Fruit fly (Drosophila melanogaster) whole organism, embryonic: ENCODE measurements around the gene Rab8.

ENCODE experiments used
- Bdp1 ChIP-seq: fragments of 200-800 bp; sonication (Bioruptor generic); optimal IDR thresholded peaks from 3 replicates; lab custom pipeline; 2016; ENCODE audit warnings: missing biosample characterization, missing genetic modification characterization
- C15 ChIP-seq: fragments of 200-800 bp; sonication (Bioruptor generic); IDR thresholded peaks from 3 replicates; pipeline ENCODE4 v1.3.6; 2022; ENCODE audit warnings: missing biosample characterization, missing genetic modification characterization
- CG10147 ChIP-seq: fragments of 200-800 bp; sonication (Bioruptor generic); optimal IDR thresholded peaks from 2 replicates; lab custom pipeline; 2019; ENCODE audit warnings: missing biosample characterization, mild to moderate bottlenecking, missing genetic modification characterization, moderate library complexity
- CG10366 ChIP-seq: fragments of 200-800 bp; sonication (Bioruptor generic); IDR thresholded peaks from 2 replicates; pipeline ENCODE4 v1.3.6; 2022; ENCODE audit warnings: missing biosample characterization, missing genetic modification characterization
- CG10431 ChIP-seq: fragments of 200-800 bp; sonication (Bioruptor generic); optimal IDR thresholded peaks from 3 replicates; lab custom pipeline; 2018; ENCODE audit warnings: missing biosample characterization, mild to moderate bottlenecking, missing genetic modification characterization
- CG10543 ChIP-seq: fragments of 200-800 bp; sonication (Bioruptor generic); optimal IDR thresholded peaks from 3 replicates; lab custom pipeline; 2017; ENCODE audit warnings: missing biosample characterization, mild to moderate bottlenecking, missing genetic modification characterization, moderate library complexity
- CG11695 ChIP-seq: fragments of 200-800 bp; sonication (Bioruptor generic); IDR thresholded peaks from 3 replicates; pipeline ENCODE4 v1.3.6; 2022; ENCODE audit warnings: missing biosample characterization, missing genetic modification characterization
- CG12769 ChIP-seq: fragments of 200-800 bp; sonication (Bioruptor generic); optimal IDR thresholded peaks from 2 replicates; lab custom pipeline; 2019; ENCODE audit warnings: missing biosample characterization, mild to moderate bottlenecking, missing genetic modification characterization, moderate library complexity
- CG13775 ChIP-seq: fragments of 200-800 bp; sonication (Bioruptor generic); optimal IDR thresholded peaks from 3 replicates; lab custom pipeline; 2017; ENCODE audit warnings: missing biosample characterization, mild to moderate bottlenecking, missing genetic modification characterization
- CG1529 ChIP-seq: fragments of 200-800 bp; sonication (Bioruptor generic); optimal IDR thresholded peaks from 3 replicates; lab custom pipeline; 2018; ENCODE audit warnings: missing biosample characterization, missing genetic modification characterization
- CG16779 ChIP-seq: fragments of 200-800 bp; sonication (Bioruptor generic); IDR thresholded peaks from 2 replicates; pipeline ENCODE4 v1.3.6; 2022; ENCODE audit warnings: missing biosample characterization, missing genetic modification characterization
- CG1832 ChIP-seq: fragments of 200-800 bp; sonication (Bioruptor generic); optimal IDR thresholded peaks from 2 replicates; lab custom pipeline; 2017; ENCODE audit warnings: missing biosample characterization, mild to moderate bottlenecking, missing genetic modification characterization, inconsistent platforms
- CG2202 ChIP-seq: fragments of 200-800 bp; sonication (Bioruptor generic); optimal IDR thresholded peaks from 2 replicates; lab custom pipeline; 2018; ENCODE audit warnings: missing biosample characterization, mild to moderate bottlenecking, missing genetic modification characterization
- CG3065 ChIP-seq: fragments of 200-800 bp; sonication (Bioruptor generic); optimal IDR thresholded peaks from 2 replicates; lab custom pipeline; 2016; ENCODE audit warnings: missing biosample characterization, missing genetic modification characterization
- CG31365 ChIP-seq: fragments of 200-800 bp; sonication (Bioruptor generic); optimal IDR thresholded peaks from 2 replicates; lab custom pipeline; 2018; ENCODE audit warnings: missing biosample characterization, mild to moderate bottlenecking, missing genetic modification characterization
- CG4707 ChIP-seq: fragments of 200-800 bp; sonication (Bioruptor generic); optimal IDR thresholded peaks from 2 replicates; lab custom pipeline; 2018; ENCODE audit warnings: missing biosample characterization, mild to moderate bottlenecking, missing genetic modification characterization, moderate library complexity
- CG4854 ChIP-seq: fragments of 200-800 bp; sonication (Bioruptor generic); optimal IDR thresholded peaks from 2 replicates; lab custom pipeline; 2016; ENCODE audit warnings: missing biosample characterization, missing genetic modification characterization, inconsistent platforms
- CG9876 ChIP-seq: fragments of 200-800 bp; sonication (Bioruptor generic); optimal IDR thresholded peaks from 2 replicates; lab custom pipeline; 2016; ENCODE audit warnings: missing biosample characterization, missing genetic modification characterization
- Ets65A ChIP-seq: fragments of 200-800 bp; sonication (Bioruptor generic); peaks from one replicate; lab custom pipeline; 2016; ENCODE audit warnings: missing biosample characterization, missing genetic modification characterization
- Fer3 ChIP-seq: fragments of 200-800 bp; sonication (Bioruptor generic); optimal IDR thresholded peaks from 2 replicates; lab custom pipeline; 2018; ENCODE audit warnings: missing biosample characterization, mild to moderate bottlenecking, missing genetic modification characterization, moderate library complexity
- H2.0 ChIP-seq: fragments of 200-800 bp; sonication (Bioruptor generic); IDR thresholded peaks from 2 replicates; pipeline ENCODE4 v1.3.6; 2022; ENCODE audit warnings: missing biosample characterization, missing genetic modification characterization
- Hand ChIP-seq: fragments of 200-800 bp; sonication (Bioruptor generic); optimal IDR thresholded peaks from 2 replicates; lab custom pipeline; 2017; ENCODE audit warnings: mild to moderate bottlenecking, missing biosample characterization, missing genetic modification reagents, missing genetic modification characterization
- HmgD ChIP-seq: fragments of 200-800 bp; sonication (Bioruptor generic); optimal IDR thresholded peaks from 3 replicates; lab custom pipeline; 2016; ENCODE audit warnings: missing biosample characterization, missing genetic modification characterization
- Oli ChIP-seq: fragments of 200-800 bp; sonication (Bioruptor generic); optimal IDR thresholded peaks from 2 replicates; lab custom pipeline; 2018; ENCODE audit warnings: missing biosample characterization, mild to moderate bottlenecking, missing genetic modification characterization, moderate library complexity
- Spps ChIP-seq: fragments of 200-800 bp; sonication (Bioruptor generic); optimal IDR thresholded peaks from 2 replicates; lab custom pipeline; 2018; ENCODE audit warnings: missing biosample characterization, mild to moderate bottlenecking, missing genetic modification characterization
- Sry-β ChIP-seq: fragments of 200-800 bp; sonication (Bioruptor generic); optimal IDR thresholded peaks from 2 replicates; lab custom pipeline; 2018; ENCODE audit warnings: missing biosample characterization, mild to moderate bottlenecking, missing genetic modification characterization, moderate library complexity
- TFAM ChIP-seq: fragments of 200-800 bp; sonication (Bioruptor generic); optimal IDR thresholded peaks from 2 replicates; lab custom pipeline; 2017; ENCODE audit warnings: missing biosample characterization, missing genetic modification characterization, inconsistent platforms
- Trl ChIP-seq, 3 experiments: fragments of >200 bp in 2 of 3; fragments of 200-800 bp in 1 of 3; sonication (Bioruptor generic) in 1 of 3; optimal IDR thresholded peaks; 2 replicates in 1 of 3; 3 replicates in 2 of 3; lab custom pipeline; 2016 to 2017; ENCODE audit warnings: missing biosample characterization in 1 of 3, missing genetic modification characterization in 1 of 3
- Xbp1 ChIP-seq: fragments of 200-800 bp; sonication (Bioruptor generic); optimal IDR thresholded peaks from 3 replicates; lab custom pipeline; 2016; ENCODE audit warnings: missing biosample characterization, mild to moderate bottlenecking, missing genetic modification characterization
- aop ChIP-seq: fragments of 200-800 bp; sonication (Bioruptor generic); IDR thresholded peaks from 2 replicates; pipeline ENCODE4 v1.3.6; 2022; ENCODE audit warnings: missing biosample characterization, missing genetic modification characterization
- chif ChIP-seq, 2 experiments: fragments of 200-800 bp; sonication (Bioruptor generic); optimal IDR thresholded peaks; 3 replicates each; lab custom pipeline; 2016; ENCODE audit warnings: missing biosample characterization in 2 of 2, missing genetic modification characterization in 2 of 2
- cwo ChIP-seq: fragments of 200-800 bp; sonication (Bioruptor generic); optimal IDR thresholded peaks from 3 replicates; lab custom pipeline; 2017; ENCODE audit warnings: missing biosample characterization, missing genetic modification characterization, mild to moderate bottlenecking, moderate library complexity, missing genetic modification reagents
- eyg ChIP-seq: fragments of 200-800 bp; sonication (Bioruptor generic); optimal IDR thresholded peaks from 3 replicates; lab custom pipeline; 2016; ENCODE audit warnings: missing biosample characterization, missing genetic modification characterization
- fd64A ChIP-seq: fragments of 200-800 bp; sonication (Bioruptor generic); optimal IDR thresholded peaks from 3 replicates; lab custom pipeline; 2018; ENCODE audit warnings: missing biosample characterization, mild to moderate bottlenecking, missing genetic modification characterization
- gem ChIP-seq: fragments of 200-800 bp; sonication (Bioruptor generic); optimal IDR thresholded peaks from 2 replicates; lab custom pipeline; 2019; ENCODE audit warnings: missing biosample characterization, mild to moderate bottlenecking, missing genetic modification characterization, moderate library complexity
- gsb-n ChIP-seq: fragments of 200-800 bp; sonication (Bioruptor generic); optimal IDR thresholded peaks from 3 replicates; lab custom pipeline; 2018; ENCODE audit warnings: missing biosample characterization, mild to moderate bottlenecking, missing genetic modification characterization
- ham ChIP-seq: fragments of 200-800 bp; sonication (Bioruptor generic); IDR thresholded peaks from 2 replicates; pipeline ENCODE4 v1.3.6; 2022; ENCODE audit warnings: missing biosample characterization, missing genetic modification characterization
- her ChIP-seq: fragments of 200-800 bp; sonication (Bioruptor generic); optimal IDR thresholded peaks from 2 replicates; lab custom pipeline; 2016; ENCODE audit warnings: missing biosample characterization, missing genetic modification characterization
- jigr1 ChIP-seq: fragments of 200-800 bp; sonication (Bioruptor generic); IDR thresholded peaks from 3 replicates; pipeline ENCODE4 v1.3.6; 2022; ENCODE audit warnings: missing biosample characterization, missing genetic modification characterization
- lilli ChIP-seq: fragments of 200-800 bp; sonication (Bioruptor generic); optimal IDR thresholded peaks from 3 replicates; lab custom pipeline; 2016; ENCODE audit warnings: missing biosample characterization, missing genetic modification characterization
- lov ChIP-seq, 2 experiments: fragments of 200-800 bp in 1 of 2; fragments of >200 bp in 1 of 2; sonication (Bioruptor generic) in 1 of 2; IDR thresholded peaks in 1 of 2; optimal IDR thresholded peaks in 1 of 2; 2 replicates in 1 of 2; 3 replicates in 1 of 2; pipeline versions ENCODE4 v1.3.6 to Lab custom; 2017 to 2022; ENCODE audit warnings: missing biosample characterization in 1 of 2, missing genetic modification characterization in 1 of 2
- mirr ChIP-seq: fragments of 200-800 bp; sonication (Bioruptor generic); optimal IDR thresholded peaks from 3 replicates; lab custom pipeline; 2018; ENCODE audit warnings: missing biosample characterization, mild to moderate bottlenecking, missing genetic modification characterization
- prd ChIP-seq, 3 experiments: fragments of >200 bp in 2 of 3; fragments of 200-800 bp in 1 of 3; sonication (Bioruptor generic) in 1 of 3; optimal IDR thresholded peaks in 2 of 3; IDR thresholded peaks in 1 of 3; 2 replicates in 2 of 3; 3 replicates in 1 of 3; pipeline versions ENCODE4 v1.3.6 to Lab custom; 2017 to 2022; ENCODE audit warnings: missing biosample characterization in 1 of 3, missing genetic modification characterization in 1 of 3
- shn ChIP-seq: fragments of 200-800 bp; sonication (Bioruptor generic); optimal IDR thresholded peaks from 3 replicates; lab custom pipeline; 2016; ENCODE audit warnings: missing biosample characterization, missing genetic modification characterization
- sna ChIP-seq: fragments of 200-800 bp; sonication (Bioruptor generic); IDR thresholded peaks from 2 replicates; pipeline ENCODE4 v1.3.6; 2022; ENCODE audit warnings: missing biosample characterization, missing genetic modification characterization; ENCODE audit not compliant: partially characterized antibody
- zen2 ChIP-seq: fragments of 200-800 bp; sonication (Bioruptor generic); IDR thresholded peaks from 3 replicates; pipeline ENCODE4 v1.3.6; 2022; ENCODE audit warnings: missing biosample characterization, missing genetic modification characterization; ENCODE audit not compliant: partially characterized antibody
- zfh1 ChIP-seq: fragments of 200-800 bp; sonication (Bioruptor generic); IDR thresholded peaks from 3 replicates; pipeline ENCODE4 v1.3.6; 2022; ENCODE audit warnings: missing biosample characterization, missing genetic modification characterization

Gene Rab8

DNA sequence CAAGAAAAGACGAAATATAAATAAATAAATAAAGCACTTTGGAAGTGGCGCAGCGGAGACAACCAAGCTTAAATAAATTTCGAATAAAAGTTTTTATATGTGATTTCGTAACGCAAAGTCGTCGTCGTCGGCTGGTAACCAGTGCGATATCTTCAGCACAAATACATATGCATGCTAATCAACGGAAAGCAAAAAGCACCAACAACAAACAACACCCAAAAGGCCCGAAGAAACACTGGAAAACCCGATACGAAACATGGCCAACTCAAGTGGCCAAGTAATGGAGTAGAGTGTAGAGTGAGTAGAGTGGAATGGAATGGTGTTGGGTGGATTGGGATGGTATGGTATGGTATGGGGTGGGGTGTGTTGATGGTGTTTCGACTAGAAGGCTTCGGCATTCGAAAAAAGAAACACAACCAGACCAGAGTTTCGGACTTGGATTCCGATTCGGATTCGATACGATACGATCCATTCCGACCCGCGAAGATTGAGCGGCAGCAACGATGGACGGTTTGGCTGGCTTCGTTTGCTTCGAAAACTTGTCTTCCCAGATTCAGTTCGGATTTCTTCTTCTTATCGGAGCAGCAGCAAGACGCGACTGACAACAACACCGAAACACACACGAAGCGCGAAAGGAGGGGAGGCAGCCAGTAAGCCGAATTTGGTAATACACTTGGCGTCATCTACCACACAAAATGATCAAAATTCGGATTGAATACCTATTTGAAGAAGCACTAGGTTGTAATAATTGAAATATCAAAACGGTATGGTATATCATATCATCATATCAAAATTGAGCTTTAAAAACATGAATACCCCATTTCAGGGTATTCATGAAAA, 31.9 kb upstream of the Rab8 start (continued):
- no peak for TF ChIP-seq Trl (optimal IDR thresholded peaks at IDR 0.05; lab: Kevin White, UChicago)
- peak; percentile 97 for TF ChIP-seq Trl (GFP tag; optimal IDR thresholded peaks at IDR 0.05; lab: Kevin White, UChicago)
- TF ChIP-seq jigr1: no peak; the same call in 1 of the 3 replicates
- TF ChIP-seq zen2 (GFP tag; lab: Robert Waterston, UW): no peak
- TF ChIP-seq CG4854 (GFP tag; lab: Kevin White, UChicago): peak; percentile 79
- TF ChIP-seq Sry-β (GFP tag; lab: Kevin White, UChicago): peak; percentile 57
- TF ChIP-seq shn (GFP tag; lab: Kevin White, UChicago): peak; percentile 95
- TF ChIP-seq CG10543 (GFP tag; lab: Kevin White, UChicago): peak; percentile 60
- 0 out of 3 replicates have a peak, but pooled peaks have one; percentile 50 for TF ChIP-seq C15 (GFP tag; lab: Robert Waterston, UW)
- TF ChIP-seq CG31365 (tag; lab: Kevin White, UChicago): peak; percentile 80
- TF ChIP-seq eyg: peak; percentile 95
- TF ChIP-seq zfh1: peak; percentile 89
- peak; percentile 84 for TF ChIP-seq gsb-n (tag; lab: Kevin White, UChicago)
- peak; percentile 85 for TF ChIP-seq Bdp1 (GFP tag; lab: Kevin White, UChicago)
- peak; percentile 96 for TF ChIP-seq her (GFP tag; lab: Kevin White, UChicago)
- TF ChIP-seq fd64A (GFP tag; lab: Kevin White, UChicago): peak; percentile 30
- peak; percentile 99 for TF ChIP-seq Ets65A
- peak; percentile 86 for TF ChIP-seq CG4707
- TF ChIP-seq CG12769: peak; percentile 98
- peak; percentile 78 for TF ChIP-seq CG2202 (tag; lab: Kevin White, UChicago)
- peak; percentile 87 for TF ChIP-seq CG13775 (GFP tag; lab: Kevin White, UChicago)
- TF ChIP-seq Spps (tag; lab: Kevin White, UChicago): peak; percentile 64
- TF ChIP-seq lov (optimal IDR thresholded peaks at IDR 0.05; lab: Kevin White, UChicago): no peak
- TF ChIP-seq lov (GFP tag; IDR thresholded peaks at IDR 0.05; lab: Robert Waterston, UW): peak; percentile 90
- peak; percentile 94 for TF ChIP-seq CG10366
- TF ChIP-seq CG1832: no peak
- TF ChIP-seq prd (optimal IDR thresholded peaks at IDR 0.05; lab: Kevin White, UChicago): no peak
- peak; percentile 91 for TF ChIP-seq prd (GFP tag; IDR thresholded peaks at IDR 0.05; lab: Robert Waterston, UW)
- peak; percentile 71 for TF ChIP-seq CG3065 (GFP tag; lab: Kevin White, UChicago)
- peak; percentile 77 for TF ChIP-seq HmgD
- peak; percentile 92 for TF ChIP-seq CG10147 (GFP tag; lab: Kevin White, UChicago)
- TF ChIP-seq aop: peak; percentile 70
- peak; percentile 76 for TF ChIP-seq mirr (GFP tag; lab: Kevin White, UChicago)
- peak; percentile 96 for TF ChIP-seq Xbp1 (GFP tag; lab: Kevin White, UChicago)
- TF ChIP-seq CG11695: peak; percentile 96
- 0 out of 2 replicates have a peak, but pooled peaks have one; percentile 36 for TF ChIP-seq sna (GFP tag; lab: Robert Waterston, UW)
- TF ChIP-seq gem (tag; lab: Kevin White, UChicago): peak; percentile 97
- peak; percentile 95 for TF ChIP-seq Fer3 (tag; lab: Kevin White, UChicago)
- peak; percentile 94 for TF ChIP-seq CG16779 (GFP tag; lab: Robert Waterston, UW)
- peak; percentile 90 for TF ChIP-seq CG9876 (GFP tag; lab: Kevin White, UChicago)
- peak; percentile 94 for TF ChIP-seq H2.0 (GFP tag; lab: Robert Waterston, UW)
- TF ChIP-seq TFAM (GFP tag; lab: Kevin White, UChicago): peak; percentile 65
- peak; percentile 97 for TF ChIP-seq lilli (GFP tag; lab: Kevin White, UChicago)
- peak; percentile 70 for TF ChIP-seq CG10431
- peak; percentile 84 for TF ChIP-seq CG1529 (GFP tag; lab: Kevin White, UChicago)
- peak; percentile 96 for TF ChIP-seq Oli (tag; lab: Kevin White, UChicago)
- peak; percentile 93 to 94 for TF ChIP-seq chif (GFP tag; optimal IDR thresholded peaks at IDR 0.05; lab: Kevin White, UChicago)
- TF ChIP-seq ham (GFP tag; lab: Robert Waterston, UW): peak; percentile 91; the same call in 1 of the 2 replicates
- peak; percentile 79 for TF ChIP-seq Hand (GFP tag; lab: Kevin White, UChicago)
- TF ChIP-seq cwo (GFP tag; lab: Kevin White, UChicago): peak; percentile 90
